Worm (Caenorhabditis elegans) whole organism, L4 larva: ENCODE results near the gene spon-1.
"Not testable (repeated sequence)": the region's sequence is repeated elsewhere in the genome, so short reads cannot be mapped to it uniquely, and the experiment has no call there.

Source experiments
- F49E8.2 ChIP-seq: sonication (generic microtip); optimal IDR thresholded peaks from 2 replicates; lab custom pipeline; 2016; ENCODE audit warnings: missing compliant biosample characterization, mild to moderate bottlenecking, missing genetic modification characterization, borderline replicate concordance
- ZK337.2 ChIP-seq: fragments of 200-800 bp; sonication (Bioruptor generic); IDR thresholded peaks from 2 replicates; pipeline ENCODE4 v1.3.6; 2022; ENCODE audit warnings: missing genetic modification reagents, missing genetic modification characterization, missing compliant biosample characterization
- ZK546.5 ChIP-seq, 2 experiments: sonication (generic microtip); optimal IDR thresholded peaks; 2 replicates each; lab custom pipeline; 2017; ENCODE audit warnings: missing biosample characterization in 2 of 2, missing genetic modification characterization in 2 of 2
- aly-2 ChIP-seq: sonication (generic microtip); optimal IDR thresholded peaks from 2 replicates; lab custom pipeline; 2018; ENCODE audit warnings: missing biosample characterization, missing genetic modification characterization
- arid-1 ChIP-seq: fragments of 200-800 bp; sonication (Bioruptor generic); conservative IDR thresholded peaks from 2 replicates; pipeline ENCODE4 v1.3.6; 2022; ENCODE audit warnings: missing genetic modification reagents, missing genetic modification characterization, missing compliant biosample characterization
- ceh-20 ChIP-seq: fragments of 200-800 bp; sonication (Bioruptor generic); IDR thresholded peaks from 2 replicates; pipeline ENCODE4 v1.3.6; 2022; ENCODE audit warnings: missing genetic modification reagents, missing genetic modification characterization, missing compliant biosample characterization
- ceh-32 ChIP-seq: sonication (generic microtip); optimal IDR thresholded peaks from 2 replicates; lab custom pipeline; 2016; ENCODE audit warnings: mild to moderate bottlenecking, missing genetic modification characterization, missing compliant biosample characterization; ENCODE audit not compliant: poor library complexity
- ceh-62 ChIP-seq: sonication (generic microtip); optimal IDR thresholded peaks from 2 replicates; lab custom pipeline; 2017; ENCODE audit warnings: missing biosample characterization, missing genetic modification characterization
- ctbp-1 ChIP-seq: fragments of 200-800 bp; sonication (Bioruptor generic); IDR thresholded peaks from 2 replicates; pipeline ENCODE4 v1.3.6; 2022; ENCODE audit warnings: missing genetic modification reagents, missing genetic modification characterization, missing compliant biosample characterization
- daf-16 ChIP-seq, 3 experiments: sonication (generic microtip); optimal IDR thresholded peaks; 2 replicates each; lab custom pipeline; 2016 to 2017; ENCODE audit warnings: missing genetic modification characterization in 3 of 3, missing genetic modification reagents in 3 of 3, mild to moderate bottlenecking in 2 of 3, missing compliant biosample characterization in 2 of 3, missing biosample characterization in 1 of 3, moderate library complexity in 1 of 3
- daf-19 ChIP-seq: fragments of 200-800 bp; sonication (Bioruptor generic); conservative IDR thresholded peaks from 2 replicates; pipeline ENCODE4 v1.3.6; 2022; ENCODE audit warnings: missing genetic modification characterization, missing compliant biosample characterization
- dmd-6 ChIP-seq: fragments of 200-800 bp; sonication (Bioruptor generic); IDR thresholded peaks from 2 replicates; pipeline ENCODE4 v1.3.6; 2022; ENCODE audit warnings: missing genetic modification reagents, missing genetic modification characterization, missing compliant biosample characterization
- dve-1 ChIP-seq: sonication (generic microtip); optimal IDR thresholded peaks from 2 replicates; lab custom pipeline; 2017; ENCODE audit warnings: antibody characterized with exemption, mild to moderate bottlenecking, missing genetic modification characterization, missing compliant biosample characterization; ENCODE audit not compliant: insufficient read depth
- egl-27 ChIP-seq: sonication (generic microtip); optimal IDR thresholded peaks from 3 replicates; lab custom pipeline; 2017; ENCODE audit warnings: missing biosample characterization, missing genetic modification reagents, missing genetic modification characterization
- hlh-30 ChIP-seq: sonication (generic microtip); optimal IDR thresholded peaks from 2 replicates; lab custom pipeline; 2017; ENCODE audit warnings: antibody characterized with exemption, mild to moderate bottlenecking, missing genetic modification characterization, missing compliant biosample characterization; ENCODE audit not compliant: insufficient read depth
- hmg-1.1 ChIP-seq: fragments of 200-800 bp; sonication (Bioruptor generic); IDR thresholded peaks from 2 replicates; pipeline ENCODE4 v1.3.6; 2022; ENCODE audit warnings: missing genetic modification reagents, missing genetic modification characterization, missing compliant biosample characterization
- lim-7 ChIP-seq: fragments of 200-800 bp; sonication (Bioruptor generic); IDR thresholded peaks from 2 replicates; pipeline ENCODE4 v1.3.6; 2022; ENCODE audit warnings: missing genetic modification characterization, missing compliant biosample characterization
- lin-13 ChIP-seq: fragments of 150-350 bp; optimal IDR thresholded peaks from 2 replicates; lab custom pipeline; 2014; ENCODE audit warnings: missing biosample characterization, missing genetic modification reagents, missing genetic modification characterization
- lin-38 ChIP-seq: fragments of 200-800 bp; sonication (Bioruptor generic); IDR thresholded peaks from 2 replicates; pipeline ENCODE4 v1.3.6; 2022; ENCODE audit warnings: missing genetic modification reagents, missing genetic modification characterization, missing compliant biosample characterization
- lir-3 ChIP-seq: sonication (generic microtip); optimal IDR thresholded peaks from 2 replicates; lab custom pipeline; 2016; ENCODE audit warnings: mild to moderate bottlenecking, missing genetic modification characterization, missing compliant biosample characterization
- madf-5 ChIP-seq, 2 experiments: fragments of 200-800 bp; sonication (Bioruptor generic); IDR thresholded peaks; 2 replicates each; pipeline ENCODE4 v1.3.6; 2022; ENCODE audit warnings: missing compliant biosample characterization in 2 of 2, missing genetic modification characterization in 2 of 2
- mdl-1 ChIP-seq, 2 experiments: fragments of 150-350 bp in 1 of 2; sonication (generic microtip) in 1 of 2; optimal IDR thresholded peaks; 2 replicates each; lab custom pipeline; 2014 to 2017; ENCODE audit warnings: missing biosample characterization in 2 of 2, missing genetic modification characterization in 2 of 2
- mxl-3 ChIP-seq: fragments of 200-800 bp; sonication (Bioruptor generic); optimal IDR thresholded peaks from 2 replicates; lab custom pipeline; 2018; ENCODE audit warnings: mild to moderate bottlenecking, missing genetic modification characterization, missing compliant biosample characterization
- nhr-102 ChIP-seq: sonication (generic microtip); optimal IDR thresholded peaks from 2 replicates; lab custom pipeline; 2016; ENCODE audit warnings: mild to moderate bottlenecking, missing genetic modification characterization, moderate library complexity, missing compliant biosample characterization
- nhr-11 ChIP-seq: fragments of 150-350 bp; optimal IDR thresholded peaks from 2 replicates; lab custom pipeline; 2014; ENCODE audit warnings: missing biosample characterization, missing genetic modification characterization
- nhr-237 ChIP-seq: sonication (generic microtip); optimal IDR thresholded peaks from 2 replicates; lab custom pipeline; 2017; ENCODE audit warnings: missing biosample characterization, missing genetic modification characterization
- nhr-48 ChIP-seq: sonication (generic microtip); optimal IDR thresholded peaks from 2 replicates; lab custom pipeline; 2016; ENCODE audit warnings: mild to moderate bottlenecking, missing genetic modification characterization, missing compliant biosample characterization
- rbr-2 ChIP-seq: sonication (generic microtip); optimal IDR thresholded peaks from 2 replicates; lab custom pipeline; 2016; ENCODE audit warnings: missing genotype, missing genetic modification characterization, missing compliant biosample characterization
- saeg-2 ChIP-seq: fragments of 200-800 bp; sonication (Bioruptor generic); IDR thresholded peaks from 2 replicates; pipeline ENCODE4 v1.3.6; 2022; ENCODE audit warnings: missing genetic modification reagents, missing genetic modification characterization, missing compliant biosample characterization
- set-16 ChIP-seq: fragments of 200-800 bp; sonication (Bioruptor generic); IDR thresholded peaks from 2 replicates; pipeline ENCODE4 v1.3.6; 2022; ENCODE audit warnings: missing genetic modification reagents, missing genetic modification characterization, missing compliant biosample characterization
- unc-62 ChIP-seq, 3 experiments: fragments of 150-350 bp in 1 of 3; sonication (generic microtip); optimal IDR thresholded peaks in 2 of 3; peaks in 1 of 3; 1 replicate in 1 of 3; 2 replicates in 2 of 3; lab custom pipeline; 2014 to 2017; ENCODE audit warnings: missing biosample characterization in 3 of 3, missing genetic modification characterization in 3 of 3, missing genetic modification reagents in 3 of 3, missing genotype in 1 of 3
- vab-7 ChIP-seq: fragments of 200-800 bp; sonication (Bioruptor generic); IDR thresholded peaks from 2 replicates; pipeline ENCODE4 v1.3.6; 2022; ENCODE audit warnings: missing genetic modification reagents, missing genetic modification characterization, missing compliant biosample characterization
- zip-11 ChIP-seq: fragments of 200-800 bp; sonication (Bioruptor generic); IDR thresholded peaks from 2 replicates; pipeline ENCODE4 v1.3.6; 2022; ENCODE audit warnings: missing genetic modification characterization, missing compliant biosample characterization

The spon-1 gene

ce11 chrII:7084021-7084420 is 32.3 kb upstream of the spon-1 start, which contains the start of the genes T02G5.14 and T02G5.15:
TSS of gene T02G5.14 (plus strand) at chrII:7084321.
TSS of gene T02G5.15 (plus strand) at chrII:7084321.
- peak in 1 of 2 experiments; percentile 21 for TF ChIP-seq daf-16 (GFP tag; optimal IDR thresholded peaks at IDR 0.05; lab: Kevin White, UChicago)
- not testable (repeated sequence) for TF ChIP-seq daf-16 (tag; optimal IDR thresholded peaks at IDR 0.05; lab: Kevin White, UChicago)

- TF ChIP-seq unc-62 (GFP tag; optimal IDR thresholded peaks at IDR 0.05 in 1 of 2; lab: Kevin White, UChicago), result peak in 1 of 2 experiments; percentile 67
- not testable (repeated sequence) for TF ChIP-seq unc-62 (tag; optimal IDR thresholded peaks at IDR 0.05; lab: Kevin White, UChicago)
Observed at ce11 chrII:7088283-7088682, 28.1 kb upstream of the spon-1 start.

- peak; percentile 37 for TF ChIP-seq hlh-30 (tag; lab: Kevin White, UChicago)
- TF ChIP-seq aly-2 (tag; lab: Kevin White, UChicago), result no peak
Observed at ce11 chrII:7090085-7090484, 26.3 kb upstream of the spon-1 start.

- TF ChIP-seq lim-7 (GFP tag; lab: Robert Waterston, UW) (no peak), unc-62 (GFP tag; optimal IDR thresholded peaks at IDR 0.05 in 1 of 2; lab: Kevin White, UChicago) (no peak), unc-62 (tag; optimal IDR thresholded peaks at IDR 0.05; lab: Kevin White, UChicago) (no peak), lin-13 (GFP tag; lab: Kevin White, UChicago) (no peak), vab-7 (GFP tag; lab: Robert Waterston, UW) (no peak), rbr-2 (no peak), ctbp-1 (GFP tag; lab: Robert Waterston, UW) (no peak), dmd-6 (GFP tag; lab: Robert Waterston, UW) (no peak), nhr-102 (no peak), lir-3 (tag; lab: Kevin White, UChicago) (no peak), nhr-48 (tag; lab: Kevin White, UChicago) (no peak), daf-19 (no peak), madf-5 (GFP tag; IDR thresholded peaks at IDR 0.05; lab: Robert Waterston, UW) (no peak), F49E8.2 (tag; lab: Kevin White, UChicago) (no peak), ZK337.2 (GFP tag; lab: Robert Waterston, UW) (no peak), arid-1 (no peak), ceh-32 (tag; lab: Kevin White, UChicago) (no peak), ceh-20 (no peak)
Observed at ce11 chrII:7090852-7091251, 25.5 kb upstream of the spon-1 start.

ce11 chrII:7093339-7093821 is 23.0 kb upstream of the spon-1 start, which contains the start of gene T02G5.3:
TSS of gene T02G5.3 (plus strand) at chrII:7093389.
- TF ChIP-seq aly-2 (tag; lab: Kevin White, UChicago) (no peak), ZK546.5 (tag; optimal IDR thresholded peaks at IDR 0.05; lab: Kevin White, UChicago) (no peak), egl-27 (tag; lab: Kevin White, UChicago) (no peak), nhr-237 (no peak), lin-38 (GFP tag; lab: Robert Waterston, UW) (no peak), dve-1 (tag; lab: Kevin White, UChicago) (no peak), ceh-20 (no peak), hmg-1.1 (no peak), mxl-3 (GFP tag; lab: Kevin White, UChicago) (no peak), nhr-102 (no peak), set-16 (no peak), unc-62 (GFP tag; optimal IDR thresholded peaks at IDR 0.05 in 1 of 2; lab: Kevin White, UChicago) (no peak), unc-62 (tag; optimal IDR thresholded peaks at IDR 0.05; lab: Kevin White, UChicago) (no peak), nhr-11 (tag; lab: Kevin White, UChicago) (no peak)

ce11 chrII:7095970-7096369 is 20.4 kb upstream of the spon-1 start:
- TF ChIP-seq saeg-2 (GFP tag; lab: Robert Waterston, UW) (no peak), nhr-48 (tag; lab: Kevin White, UChicago) (no peak), ceh-62 (tag; lab: Kevin White, UChicago) (no peak), zip-11 (GFP tag; lab: Robert Waterston, UW) (no peak), mdl-1 (tag; optimal IDR thresholded peaks at IDR 0.05; lab: Kevin White, UChicago) (no peak)
